Worm (Caenorhabditis elegans) whole organism, L4 larva: Measurements from ENCODE around the gene gly-1.

Experiments
- F10B5.3 ChIP-seq: sonication (generic microtip); optimal IDR thresholded peaks from 2 replicates; lab custom pipeline; 2016; ENCODE audit warnings: mild to moderate bottlenecking, missing genetic modification characterization, missing compliant biosample characterization
- F26F4.8 ChIP-seq: fragments of 200-800 bp; sonication (Bioruptor generic); conservative IDR thresholded peaks from 2 replicates; pipeline ENCODE4 v1.3.6; 2022; ENCODE audit warnings: missing genetic modification characterization, missing compliant biosample characterization
- F49E8.2 ChIP-seq: sonication (generic microtip); optimal IDR thresholded peaks from 2 replicates; lab custom pipeline; 2016; ENCODE audit warnings: missing compliant biosample characterization, mild to moderate bottlenecking, missing genetic modification characterization, borderline replicate concordance
- T20F7.1 ChIP-seq: fragments of 200-800 bp; sonication (Bioruptor generic); optimal IDR thresholded peaks from 2 replicates; lab custom pipeline; 2018; ENCODE audit warnings: mild to moderate bottlenecking, missing genetic modification characterization, missing compliant biosample characterization
- Y48G9A.11 ChIP-seq: fragments of 200-800 bp; sonication (Bioruptor generic); IDR thresholded peaks from 2 replicates; pipeline ENCODE4 v1.3.6; 2022; ENCODE audit warnings: missing genetic modification reagents, missing genetic modification characterization, missing compliant biosample characterization
- Y5F2A.4 ChIP-seq: fragments of 200-800 bp; sonication (Bioruptor generic); optimal IDR thresholded peaks from 2 replicates; lab custom pipeline; 2018; ENCODE audit warnings: mild to moderate bottlenecking, missing genetic modification characterization, missing compliant biosample characterization
- aly-2 ChIP-seq: sonication (generic microtip); optimal IDR thresholded peaks from 2 replicates; lab custom pipeline; 2018; ENCODE audit warnings: missing biosample characterization, missing genetic modification characterization
- ama-1 ChIP-seq: fragments of 150-350 bp; optimal IDR thresholded peaks from 2 replicates; lab custom pipeline; 2014; ENCODE audit warnings: inconsistent platforms, mixed read lengths
- arid-1 ChIP-seq: fragments of 200-800 bp; sonication (Bioruptor generic); conservative IDR thresholded peaks from 2 replicates; pipeline ENCODE4 v1.3.6; 2022; ENCODE audit warnings: missing genetic modification reagents, missing genetic modification characterization, missing compliant biosample characterization
- attf-4 ChIP-seq: sonication (generic microtip); optimal IDR thresholded peaks from 3 replicates; lab custom pipeline; 2017; ENCODE audit warnings: missing biosample characterization, missing genetic modification characterization
- ceh-20 ChIP-seq: fragments of 200-800 bp; sonication (Bioruptor generic); IDR thresholded peaks from 2 replicates; pipeline ENCODE4 v1.3.6; 2022; ENCODE audit warnings: missing genetic modification reagents, missing genetic modification characterization, missing compliant biosample characterization
- ceh-44 ChIP-seq: fragments of 200-800 bp; sonication (Bioruptor generic); IDR thresholded peaks from 2 replicates; pipeline ENCODE4 v1.3.6; 2022; ENCODE audit warnings: missing genetic modification reagents, missing genetic modification characterization, missing compliant biosample characterization
- ceh-62 ChIP-seq: sonication (generic microtip); optimal IDR thresholded peaks from 2 replicates; lab custom pipeline; 2017; ENCODE audit warnings: missing biosample characterization, missing genetic modification characterization
- ctbp-1 ChIP-seq: fragments of 200-800 bp; sonication (Bioruptor generic); IDR thresholded peaks from 2 replicates; pipeline ENCODE4 v1.3.6; 2022; ENCODE audit warnings: missing genetic modification reagents, missing genetic modification characterization, missing compliant biosample characterization
- duxl-1 ChIP-seq: sonication (generic microtip); optimal IDR thresholded peaks from 2 replicates; lab custom pipeline; 2016; ENCODE audit warnings: mild to moderate bottlenecking, missing genetic modification characterization, moderate library complexity, missing compliant biosample characterization; ENCODE audit not compliant: poor library complexity
- dve-1 ChIP-seq: sonication (generic microtip); optimal IDR thresholded peaks from 2 replicates; lab custom pipeline; 2017; ENCODE audit warnings: antibody characterized with exemption, mild to moderate bottlenecking, missing genetic modification characterization, missing compliant biosample characterization; ENCODE audit not compliant: insufficient read depth
- egl-43 ChIP-seq: fragments of 200-800 bp; sonication (Bioruptor generic); IDR thresholded peaks from 2 replicates; pipeline ENCODE4 v1.3.6; 2022; ENCODE audit warnings: missing genetic modification reagents, missing genetic modification characterization, missing compliant biosample characterization
- fos-1 ChIP-seq: fragments of 150-350 bp; optimal IDR thresholded peaks from 2 replicates; lab custom pipeline; 2014; ENCODE audit warnings: missing biosample characterization, missing genetic modification characterization
- hlh-11 ChIP-seq: fragments of 200-800 bp; sonication (Bioruptor generic); optimal IDR thresholded peaks from 2 replicates; lab custom pipeline; 2018; ENCODE audit warnings: mild to moderate bottlenecking, missing genetic modification characterization, missing compliant biosample characterization
- hlh-30 ChIP-seq: sonication (generic microtip); optimal IDR thresholded peaks from 2 replicates; lab custom pipeline; 2017; ENCODE audit warnings: antibody characterized with exemption, mild to moderate bottlenecking, missing genetic modification characterization, missing compliant biosample characterization; ENCODE audit not compliant: insufficient read depth
- jun-1 ChIP-seq: fragments of 150-350 bp; optimal IDR thresholded peaks from 2 replicates; lab custom pipeline; 2014; ENCODE audit warnings: missing biosample characterization, missing genetic modification reagents, missing genetic modification characterization
- lim-7 ChIP-seq: fragments of 200-800 bp; sonication (Bioruptor generic); IDR thresholded peaks from 2 replicates; pipeline ENCODE4 v1.3.6; 2022; ENCODE audit warnings: missing genetic modification characterization, missing compliant biosample characterization
- lin-38 ChIP-seq: fragments of 200-800 bp; sonication (Bioruptor generic); IDR thresholded peaks from 2 replicates; pipeline ENCODE4 v1.3.6; 2022; ENCODE audit warnings: missing genetic modification reagents, missing genetic modification characterization, missing compliant biosample characterization
- lsy-2 ChIP-seq, 2 experiments: fragments of 150-350 bp in 1 of 2; sonication (generic microtip) in 1 of 2; optimal IDR thresholded peaks; 2 replicates each; lab custom pipeline; 2014 to 2017; ENCODE audit warnings: missing biosample characterization in 2 of 2, missing genetic modification characterization in 2 of 2
- mes-2 ChIP-seq: sonication (generic microtip); optimal IDR thresholded peaks from 2 replicates; lab custom pipeline; 2016; ENCODE audit warnings: missing genotype, mild to moderate bottlenecking, missing genetic modification characterization, missing compliant biosample characterization; ENCODE audit not compliant: poor library complexity, severe bottlenecking
- mxl-2 ChIP-seq: fragments of 200-800 bp; sonication (Bioruptor generic); conservative IDR thresholded peaks from 2 replicates; pipeline ENCODE4 v1.3.6; 2022; ENCODE audit warnings: missing genetic modification reagents, missing genetic modification characterization, missing compliant biosample characterization
- mxl-3 ChIP-seq: fragments of 200-800 bp; sonication (Bioruptor generic); optimal IDR thresholded peaks from 2 replicates; lab custom pipeline; 2018; ENCODE audit warnings: mild to moderate bottlenecking, missing genetic modification characterization, missing compliant biosample characterization
- nhr-102 ChIP-seq: sonication (generic microtip); optimal IDR thresholded peaks from 2 replicates; lab custom pipeline; 2016; ENCODE audit warnings: mild to moderate bottlenecking, missing genetic modification characterization, moderate library complexity, missing compliant biosample characterization
- nhr-111 ChIP-seq: fragments of 200-800 bp; sonication (Bioruptor generic); optimal IDR thresholded peaks from 2 replicates; lab custom pipeline; 2018; ENCODE audit warnings: mild to moderate bottlenecking, missing genetic modification characterization, missing compliant biosample characterization
- nhr-237 ChIP-seq: sonication (generic microtip); optimal IDR thresholded peaks from 2 replicates; lab custom pipeline; 2017; ENCODE audit warnings: missing biosample characterization, missing genetic modification characterization
- nhr-28 ChIP-seq: fragments of 150-350 bp; optimal IDR thresholded peaks from 2 replicates; lab custom pipeline; 2014; ENCODE audit warnings: missing biosample characterization, missing genetic modification characterization
- nhr-48 ChIP-seq: sonication (generic microtip); optimal IDR thresholded peaks from 2 replicates; lab custom pipeline; 2016; ENCODE audit warnings: mild to moderate bottlenecking, missing genetic modification characterization, missing compliant biosample characterization
- nhr-6 ChIP-seq: fragments of 150-350 bp; optimal IDR thresholded peaks from 2 replicates; lab custom pipeline; 2014; ENCODE audit warnings: missing biosample characterization, missing genetic modification characterization
- nhr-76 ChIP-seq: fragments of 150-350 bp; optimal IDR thresholded peaks from 2 replicates; lab custom pipeline; 2014; ENCODE audit warnings: missing biosample characterization, missing genetic modification characterization
- nhr-77 ChIP-seq: fragments of 150-350 bp; optimal IDR thresholded peaks from 2 replicates; lab custom pipeline; 2014; ENCODE audit warnings: missing biosample characterization, missing genetic modification characterization
- php-3 ChIP-seq: fragments of 200-800 bp; sonication (Bioruptor generic); IDR thresholded peaks from 2 replicates; pipeline ENCODE4 v1.3.6; 2022; ENCODE audit warnings: missing genetic modification reagents, missing genetic modification characterization, missing compliant biosample characterization
- pqm-1 ChIP-seq: sonication (generic microtip); optimal IDR thresholded peaks from 2 replicates; lab custom pipeline; 2017; ENCODE audit warnings: missing biosample characterization, missing genetic modification characterization
- rbr-2 ChIP-seq: sonication (generic microtip); optimal IDR thresholded peaks from 2 replicates; lab custom pipeline; 2016; ENCODE audit warnings: missing genotype, missing genetic modification characterization, missing compliant biosample characterization
- saeg-2 ChIP-seq: fragments of 200-800 bp; sonication (Bioruptor generic); IDR thresholded peaks from 2 replicates; pipeline ENCODE4 v1.3.6; 2022; ENCODE audit warnings: missing genetic modification reagents, missing genetic modification characterization, missing compliant biosample characterization
- sdz-12 ChIP-seq: fragments of 200-800 bp; sonication (Bioruptor generic); optimal IDR thresholded peaks from 2 replicates; lab custom pipeline; 2018; ENCODE audit warnings: mild to moderate bottlenecking, missing genetic modification characterization, missing compliant biosample characterization
- set-16 ChIP-seq: fragments of 200-800 bp; sonication (Bioruptor generic); IDR thresholded peaks from 2 replicates; pipeline ENCODE4 v1.3.6; 2022; ENCODE audit warnings: missing genetic modification reagents, missing genetic modification characterization, missing compliant biosample characterization
- spr-1 ChIP-seq: sonication (generic microtip); optimal IDR thresholded peaks from 2 replicates; lab custom pipeline; 2016; ENCODE audit warnings: mild to moderate bottlenecking, missing genetic modification characterization, missing compliant biosample characterization
- spr-3 ChIP-seq: fragments of 200-800 bp; sonication (Bioruptor generic); optimal IDR thresholded peaks from 2 replicates; lab custom pipeline; 2018; ENCODE audit warnings: mild to moderate bottlenecking, missing genetic modification characterization, missing compliant biosample characterization
- unc-62 ChIP-seq, 3 experiments: fragments of 150-350 bp in 1 of 3; sonication (generic microtip); optimal IDR thresholded peaks in 2 of 3; peaks in 1 of 3; 1 replicate in 1 of 3; 2 replicates in 2 of 3; lab custom pipeline; 2014 to 2017; ENCODE audit warnings: missing biosample characterization in 3 of 3, missing genetic modification characterization in 3 of 3, missing genetic modification reagents in 3 of 3, missing genotype in 1 of 3
- zag-1 ChIP-seq: fragments of 150-350 bp; optimal IDR thresholded peaks from 2 replicates; lab custom pipeline; 2014; ENCODE audit warnings: missing biosample characterization, missing genetic modification characterization
- zfp-2 ChIP-seq: sonication (generic microtip); optimal IDR thresholded peaks from 2 replicates; lab custom pipeline; 2016; ENCODE audit warnings: mild to moderate bottlenecking, missing genetic modification characterization, missing compliant biosample characterization
- zfp-3 ChIP-seq: fragments of 200-800 bp; sonication (Bioruptor generic); conservative IDR thresholded peaks from 2 replicates; pipeline ENCODE4 v1.3.6; 2022; ENCODE audit warnings: missing genetic modification reagents, missing genetic modification characterization, missing compliant biosample characterization
- zip-11 ChIP-seq: fragments of 200-800 bp; sonication (Bioruptor generic); IDR thresholded peaks from 2 replicates; pipeline ENCODE4 v1.3.6; 2022; ENCODE audit warnings: missing genetic modification characterization, missing compliant biosample characterization
- ztf-11 ChIP-seq: fragments of 150-350 bp; optimal IDR thresholded peaks from 2 replicates; lab custom pipeline; 2014; ENCODE audit warnings: missing biosample characterization, missing genetic modification characterization

The gly-1 gene

DNA sequence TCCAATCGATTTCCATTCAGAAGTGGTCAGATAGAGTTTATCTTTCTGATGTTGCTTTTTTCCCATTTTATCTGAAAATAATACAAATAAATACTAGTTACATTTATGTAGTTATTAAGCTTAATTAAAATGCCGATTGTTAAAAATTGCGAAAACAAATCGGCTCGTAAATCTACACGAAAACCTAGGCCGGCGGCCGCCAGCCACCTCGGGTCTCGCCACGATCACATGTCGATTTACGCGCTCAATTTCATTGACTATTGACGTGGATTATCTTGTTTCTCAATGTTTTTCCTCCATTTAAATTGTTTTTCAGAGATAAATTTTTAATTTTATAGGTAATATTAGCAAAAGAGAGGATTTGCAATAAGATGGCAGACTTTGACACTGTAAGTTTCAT, 29.5 kb downstream of the gly-1 start, which contains the start of the genes cyn-4 and copz-1 (continued):
- 0 out of 2 replicates have a peak, but pooled peaks have one; percentile 30 for TF ChIP-seq ceh-44
- no peak for TF ChIP-seq fos-1 (tag; lab: Kevin White, UChicago)
- no peak for TF ChIP-seq unc-62 (GFP tag; optimal IDR thresholded peaks at IDR 0.05 in 1 of 2; lab: Kevin White, UChicago)
- no peak for TF ChIP-seq unc-62 (tag; optimal IDR thresholded peaks at IDR 0.05; lab: Kevin White, UChicago)
- TF ChIP-seq hlh-30 (tag; lab: Kevin White, UChicago) = peak; percentile 80
- TF ChIP-seq sdz-12 = no peak
- TF ChIP-seq attf-4 (tag; lab: Kevin White, UChicago) = no peak
- TF ChIP-seq spr-1 (tag; lab: Kevin White, UChicago) = peak; percentile 10
- peak; percentile 40; the same call in 1 of the 2 replicates for TF ChIP-seq arid-1 (GFP tag; lab: Robert Waterston, UW)
- no peak for TF ChIP-seq Y5F2A.4 (GFP tag; lab: Kevin White, UChicago)
- TF ChIP-seq saeg-2 (GFP tag; lab: Robert Waterston, UW) = no peak
- TF ChIP-seq nhr-111 (GFP tag; lab: Kevin White, UChicago) = no peak
- TF ChIP-seq F26F4.8 (GFP tag; lab: Robert Waterston, UW) = no peak
- TF ChIP-seq ceh-20 (GFP tag; lab: Robert Waterston, UW) = no peak
- peak; percentile 98 for TF ChIP-seq mes-2 (tag; lab: Kevin White, UChicago)
- TF ChIP-seq nhr-6 (tag; lab: Kevin White, UChicago) = peak; percentile 66
- TF ChIP-seq aly-2 (tag; lab: Kevin White, UChicago) = no peak
- TF ChIP-seq duxl-1 (tag; lab: Kevin White, UChicago) = peak; percentile 50
- no peak for TF ChIP-seq php-3 (GFP tag; lab: Robert Waterston, UW)
- peak; percentile 69 for TF ChIP-seq rbr-2 (tag; lab: Kevin White, UChicago)
- TF ChIP-seq mxl-2 (GFP tag; lab: Robert Waterston, UW) = no peak
- TF ChIP-seq zag-1 (tag; lab: Kevin White, UChicago) = no peak
- peak; percentile 50 for TF ChIP-seq nhr-28
- no peak for TF ChIP-seq zfp-2 (tag; lab: Kevin White, UChicago)
- TF ChIP-seq nhr-77 (tag; lab: Kevin White, UChicago) = peak; percentile 3
- peak; percentile 68 for TF ChIP-seq hlh-11
- TF ChIP-seq nhr-102 (tag; lab: Kevin White, UChicago) = no peak
- TF ChIP-seq nhr-76 (tag; lab: Kevin White, UChicago) = no peak

DNA sequence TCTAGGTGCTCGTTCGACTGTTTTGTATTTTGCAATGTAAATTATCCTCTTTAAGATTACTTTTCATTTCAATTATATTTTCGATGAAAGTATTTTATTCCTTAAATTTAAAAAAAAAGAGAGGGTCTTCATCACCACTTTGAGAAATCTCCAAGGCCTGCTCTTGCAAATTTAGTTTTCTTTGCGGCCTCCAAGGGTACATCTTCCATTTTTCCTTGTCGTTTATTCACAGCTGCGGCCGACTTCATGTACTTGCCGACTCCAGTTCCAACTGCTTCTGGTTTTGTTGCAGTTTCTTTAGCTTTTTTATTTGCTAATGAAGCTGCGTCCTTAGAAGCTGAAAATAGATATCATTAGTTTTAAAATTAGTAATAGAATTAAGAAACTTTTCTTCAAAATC, 31.3 kb downstream of the gly-1 start:
- TF ChIP-seq zfp-3 (GFP tag; lab: Robert Waterston, UW) = no peak
- no peak for TF ChIP-seq T20F7.1
- TF ChIP-seq pqm-1 (tag; lab: Kevin White, UChicago) = no peak
- TF ChIP-seq zip-11 = no peak
- no peak for TF ChIP-seq egl-43 (GFP tag; lab: Robert Waterston, UW)
- no peak for TF ChIP-seq ctbp-1
- no peak for TF ChIP-seq set-16 (GFP tag; lab: Robert Waterston, UW)
- no peak for TF ChIP-seq mxl-3 (GFP tag; lab: Kevin White, UChicago)
- TF ChIP-seq dve-1 (tag; lab: Kevin White, UChicago) = no peak
- TF ChIP-seq ztf-11 = no peak
- TF ChIP-seq unc-62 (GFP tag; optimal IDR thresholded peaks at IDR 0.05 in 1 of 2; lab: Kevin White, UChicago) = no peak
- TF ChIP-seq unc-62 (tag; optimal IDR thresholded peaks at IDR 0.05; lab: Kevin White, UChicago) = no peak
- TF ChIP-seq nhr-237 (tag; lab: Kevin White, UChicago) = no peak
- no peak for TF ChIP-seq duxl-1 (tag; lab: Kevin White, UChicago)
- TF ChIP-seq lim-7 (GFP tag; lab: Robert Waterston, UW) = no peak
- peak; percentile 41; the same call in 1 of the 2 replicates for TF ChIP-seq lin-38 (GFP tag; lab: Robert Waterston, UW)
- TF ChIP-seq Y5F2A.4 (GFP tag; lab: Kevin White, UChicago) = no peak
- no peak for TF ChIP-seq ceh-62 (tag; lab: Kevin White, UChicago)
- no peak for TF ChIP-seq F10B5.3
- no peak for TF ChIP-seq Y48G9A.11 (GFP tag; lab: Robert Waterston, UW)
- TF ChIP-seq nhr-48 (tag; lab: Kevin White, UChicago) = peak; percentile 15
- peak; percentile 35 for TF ChIP-seq ama-1 (lab: Kevin White, UChicago)
- TF ChIP-seq rbr-2 (tag; lab: Kevin White, UChicago) = no peak
- TF ChIP-seq spr-3 (GFP tag; lab: Kevin White, UChicago) = no peak
- TF ChIP-seq F49E8.2 (tag; lab: Kevin White, UChicago) = no peak
- peak in 1 of 2 experiments; percentile 25 for TF ChIP-seq lsy-2 (tag; optimal IDR thresholded peaks at IDR 0.05; lab: Kevin White, UChicago)
- no peak for TF ChIP-seq jun-1
- TF ChIP-seq fos-1 (tag; lab: Kevin White, UChicago) = no peak
